Fruit fly (Drosophila melanogaster) whole organism, wandering third instar larva: Measurements from ENCODE around the gene CG16986.

Experiments used
- Abd-B ChIP-seq: fragments of >200 bp; optimal IDR thresholded peaks from 2 replicates; lab custom pipeline; 2017; ENCODE audit warnings: missing biosample characterization, missing genetic modification characterization
- CG32264 ChIP-seq: fragments of 200-800 bp; sonication (Bioruptor generic); optimal IDR thresholded peaks from 2 replicates; lab custom pipeline; 2016; ENCODE audit warnings: missing biosample characterization, missing genetic modification characterization
- CG9705 ChIP-seq: fragments of 200-800 bp; sonication (Bioruptor generic); optimal IDR thresholded peaks from 2 replicates; lab custom pipeline; 2018; ENCODE audit warnings: missing biosample characterization, mild to moderate bottlenecking, missing genetic modification characterization
- Dfd ChIP-seq: fragments of >200 bp; optimal IDR thresholded peaks from 2 replicates; lab custom pipeline; 2017; ENCODE audit warnings: missing biosample characterization, missing genetic modification characterization
- HLH106 ChIP-seq: fragments of 200-800 bp; optimal IDR thresholded peaks from 3 replicates; lab custom pipeline; 2019; ENCODE audit warnings: missing biosample characterization, mild to moderate bottlenecking, missing genetic modification characterization, moderate library complexity
- Hnf4 ChIP-seq: fragments of 200-800 bp; sonication (Bioruptor generic); optimal IDR thresholded peaks from 2 replicates; lab custom pipeline; 2016; ENCODE audit warnings: missing biosample characterization, mild to moderate bottlenecking, missing genetic modification characterization
- Hr78 ChIP-seq: fragments of >200 bp; optimal IDR thresholded peaks from 2 replicates; lab custom pipeline; 2017; ENCODE audit warnings: missing biosample characterization, missing genetic modification characterization
- Hr83 ChIP-seq: fragments of 200-300 bp; sonication (Bioruptor generic); optimal IDR thresholded peaks from 2 replicates; lab custom pipeline; 2016; ENCODE audit warnings: missing biosample characterization, mild to moderate bottlenecking, missing genetic modification characterization, moderate library complexity; ENCODE audit not compliant: poor library complexity, severe bottlenecking
- Jra ChIP-seq: sonication (Bioruptor generic); optimal IDR thresholded peaks from 2 replicates; lab custom pipeline; 2016; ENCODE audit warnings: missing biosample characterization, missing genetic modification characterization
- N ChIP-seq: fragments of >200 bp; optimal IDR thresholded peaks from 2 replicates; lab custom pipeline; 2018; ENCODE audit warnings: missing biosample characterization, missing external identifiers, missing genetic modification characterization
- OdsH ChIP-seq: fragments of 200-800 bp; sonication (Bioruptor generic); optimal IDR thresholded peaks from 2 replicates; lab custom pipeline; 2016; ENCODE audit warnings: missing biosample characterization, mild to moderate bottlenecking, missing genetic modification characterization
- Rel ChIP-seq, 2 experiments: fragments of 200-800 bp; sonication (Bioruptor generic) in 1 of 2; optimal IDR thresholded peaks; 2 replicates in 1 of 2; 3 replicates in 1 of 2; lab custom pipeline; 2016 to 2019; ENCODE audit warnings: mild to moderate bottlenecking in 2 of 2, missing biosample characterization in 2 of 2, missing genetic modification characterization in 2 of 2, moderate library complexity in 1 of 2
- Sp1 ChIP-seq: fragments of 200-800 bp; sonication (Bioruptor generic); optimal IDR thresholded peaks from 3 replicates; lab custom pipeline; 2019; ENCODE audit warnings: missing biosample characterization, mild to moderate bottlenecking, missing genetic modification characterization, moderate library complexity
- Vsx2 ChIP-seq: fragments of 200-300, 225-300 bp; sonication (Bioruptor generic); optimal IDR thresholded peaks from 2 replicates; lab custom pipeline; 2018; ENCODE audit warnings: missing biosample characterization, missing genetic modification characterization; ENCODE audit not compliant: partially characterized antibody
- brk ChIP-seq: fragments of 200-800 bp; sonication (Bioruptor generic); optimal IDR thresholded peaks from 2 replicates; lab custom pipeline; 2016; ENCODE audit warnings: missing biosample characterization, mild to moderate bottlenecking, missing genetic modification characterization
- dmrt93B ChIP-seq: fragments of 200-800 bp; sonication (Bioruptor generic); optimal IDR thresholded peaks from 2 replicates; lab custom pipeline; 2018; ENCODE audit warnings: missing biosample characterization, mild to moderate bottlenecking, missing genetic modification characterization
- dsf ChIP-seq: sonication (Bioruptor generic); optimal IDR thresholded peaks from 2 replicates; lab custom pipeline; 2016; ENCODE audit warnings: missing biosample characterization, missing genetic modification characterization, borderline replicate concordance
- ey ChIP-seq: fragments of 200-800 bp; sonication (Bioruptor generic); optimal IDR thresholded peaks from 2 replicates; lab custom pipeline; 2016; ENCODE audit warnings: missing biosample characterization, missing genetic modification characterization
- foxo ChIP-seq, 2 experiments: fragments of 200-800 bp; sonication (Bioruptor generic); optimal IDR thresholded peaks; 2 replicates in 1 of 2; 3 replicates in 1 of 2; lab custom pipeline; 2016 to 2017; ENCODE audit warnings: missing biosample characterization in 2 of 2, missing genetic modification characterization in 2 of 2
- fru ChIP-seq: fragments of 200-800 bp; sonication (Bioruptor generic); optimal IDR thresholded peaks from 3 replicates; lab custom pipeline; 2016; ENCODE audit warnings: missing biosample characterization, mild to moderate bottlenecking, missing genetic modification characterization
- h ChIP-seq: fragments of 200-800 bp; sonication (Bioruptor generic); optimal IDR thresholded peaks from 3 replicates; lab custom pipeline; 2016; ENCODE audit warnings: missing biosample characterization, mild to moderate bottlenecking, missing genetic modification characterization
- jim ChIP-seq: fragments of 175-275, 200-325 bp; sonication (Bioruptor generic); optimal IDR thresholded peaks from 2 replicates; lab custom pipeline; 2016; ENCODE audit warnings: missing biosample characterization, mild to moderate bottlenecking, missing genetic modification characterization
- psq ChIP-seq: fragments of 200-800 bp; sonication (Bioruptor generic); optimal IDR thresholded peaks from 3 replicates; lab custom pipeline; 2017; ENCODE audit warnings: missing biosample characterization, mild to moderate bottlenecking, missing genetic modification characterization, moderate library complexity
- rgr ChIP-seq: fragments of 200-800 bp; sonication (Bioruptor generic); optimal IDR thresholded peaks from 3 replicates; lab custom pipeline; 2016; ENCODE audit warnings: missing biosample characterization, mild to moderate bottlenecking, missing genetic modification characterization
- sage ChIP-seq: fragments of 200-800 bp; sonication (Bioruptor generic); optimal IDR thresholded peaks from 2 replicates; lab custom pipeline; 2016; ENCODE audit warnings: missing biosample characterization, mild to moderate bottlenecking, missing genetic modification characterization
- sv ChIP-seq: fragments of 200-800 bp; sonication (Bioruptor generic); optimal IDR thresholded peaks from 3 replicates; lab custom pipeline; 2016; ENCODE audit warnings: missing biosample characterization, missing genetic modification characterization
- tai ChIP-seq: sonication (Bioruptor generic); optimal IDR thresholded peaks from 2 replicates; lab custom pipeline; 2016; ENCODE audit warnings: missing biosample characterization, missing genetic modification characterization

The CG16986 gene

DNA sequence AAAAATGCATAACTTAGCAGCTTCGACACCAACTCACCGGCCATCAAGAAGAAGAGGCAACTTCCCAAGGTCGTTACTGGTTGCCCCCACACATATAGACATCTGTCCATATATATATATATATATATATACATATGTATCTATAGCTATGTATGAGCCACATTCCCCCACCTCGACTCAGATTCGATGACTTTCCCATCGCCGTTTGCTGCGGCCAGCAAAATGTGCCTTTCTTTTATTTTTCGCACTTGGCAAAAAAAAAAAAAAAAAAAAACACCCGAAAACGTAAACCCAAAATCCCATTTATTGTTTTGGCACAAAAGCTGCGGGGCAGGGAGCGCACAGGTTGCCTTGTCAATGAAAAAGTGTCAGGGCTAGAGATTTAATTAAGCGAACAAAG, 25.4 kb upstream of the CG16986 start:
- no peak for TF ChIP-seq foxo (GFP tag; optimal IDR thresholded peaks at IDR 0.05; lab: Kevin White, UChicago)
- TF ChIP-seq dsf (GFP tag; lab: Kevin White, UChicago), result no peak
- no peak for TF ChIP-seq ey (GFP tag; lab: Kevin White, UChicago)
- no peak for TF ChIP-seq Dfd (GFP tag; lab: Kevin White, UChicago)
- TF ChIP-seq CG32264 (GFP tag; lab: Kevin White, UChicago), result no peak
- no peak for TF ChIP-seq N
- no peak for TF ChIP-seq Vsx2 (GFP tag; lab: Kevin White, UChicago)
- TF ChIP-seq, all 38 proteins: peak for 0

dm6 chr3L:2575240-2575639, 24.9 kb upstream of the CG16986 start:
- TF ChIP-seq Dfd (GFP tag; lab: Kevin White, UChicago), result no peak
- no peak for TF ChIP-seq Abd-B
- no peak for TF ChIP-seq Hr83 (GFP tag; lab: Kevin White, UChicago)
- TF ChIP-seq Jra, result no peak
- no peak for TF ChIP-seq sage (GFP tag; lab: Kevin White, UChicago)
- TF ChIP-seq Hnf4, result no peak

dm6 chr3L:2577096-2577831, 22.9 kb upstream of the CG16986 start:
- peak; percentile 11 for TF ChIP-seq sage (GFP tag; lab: Kevin White, UChicago)
- no peak for TF ChIP-seq jim (GFP tag; lab: Kevin White, UChicago)
- TF ChIP-seq brk (GFP tag; lab: Kevin White, UChicago), result peak; percentile 15
- peak; percentile 26 for TF ChIP-seq fru
- TF ChIP-seq dmrt93B (GFP tag; lab: Kevin White, UChicago), result no peak
- no peak for TF ChIP-seq tai (GFP tag; lab: Kevin White, UChicago)
- TF ChIP-seq, all 38 proteins: peak for 3

DNA sequence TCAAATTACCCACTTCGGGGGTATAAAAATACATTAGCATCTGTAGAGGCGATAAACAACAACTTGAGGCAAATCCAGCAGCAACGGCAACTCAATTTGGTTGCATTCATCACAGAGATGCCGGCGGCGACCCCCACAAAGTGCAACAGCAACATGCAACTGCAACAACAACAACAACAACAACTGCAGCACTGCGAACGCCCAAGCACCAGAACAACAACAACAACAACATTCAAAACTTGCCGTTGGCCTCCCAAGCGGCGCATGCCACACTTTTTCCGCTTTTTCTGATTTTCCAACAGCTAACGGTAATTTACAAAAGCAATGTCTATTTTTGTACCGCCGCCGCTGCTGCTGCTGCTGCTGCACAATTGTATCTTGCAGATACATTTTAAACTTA, 21.8 kb upstream of the CG16986 start:
- TF ChIP-seq Sp1 (GFP tag; lab: Kevin White, UChicago) (no peak), tai (GFP tag; lab: Kevin White, UChicago) (no peak), Hr78 (GFP tag; lab: Kevin White, UChicago) (no peak), dsf (GFP tag; lab: Kevin White, UChicago) (no peak), h (GFP tag; lab: Kevin White, UChicago) (no peak), CG9705 (GFP tag; lab: Kevin White, UChicago) (no peak), psq (GFP tag; lab: Kevin White, UChicago) (no peak), CG32264 (GFP tag; lab: Kevin White, UChicago) (no peak), jim (GFP tag; lab: Kevin White, UChicago) (no peak), Dfd (GFP tag; lab: Kevin White, UChicago) (no peak)
- TF ChIP-seq, all 38 proteins: peak for 0

DNA sequence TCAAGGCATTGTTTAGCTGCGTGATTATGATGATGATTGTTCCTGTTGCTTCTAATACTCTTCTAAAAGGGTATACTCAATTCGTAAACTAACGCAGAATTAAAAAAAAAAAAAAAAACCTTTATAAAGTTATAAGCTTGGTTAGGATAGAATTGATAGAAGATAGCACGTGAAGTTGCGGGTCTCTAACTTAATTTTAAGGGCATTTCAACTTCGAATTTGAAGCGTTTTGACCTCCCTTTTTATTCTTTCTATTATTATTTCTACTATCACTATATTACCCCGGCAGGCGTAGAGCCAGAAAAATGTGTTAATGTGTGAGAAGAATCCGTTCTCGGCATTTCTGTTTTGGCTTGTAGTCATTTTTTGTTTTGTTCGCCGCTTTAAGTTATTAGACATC, 21.4 kb upstream of the CG16986 start:
- TF ChIP-seq CG32264 (GFP tag; lab: Kevin White, UChicago), result no peak
- TF ChIP-seq sv, result peak; percentile 56
- peak; percentile 15 for TF ChIP-seq Sp1 (GFP tag; lab: Kevin White, UChicago)
- peak; percentile 1 for TF ChIP-seq HLH106 (tag; lab: Kevin White, UChicago)
- peak; percentile 13 for TF ChIP-seq tai (GFP tag; lab: Kevin White, UChicago)
- TF ChIP-seq OdsH, result peak; percentile 3
- TF ChIP-seq h (GFP tag; lab: Kevin White, UChicago), result peak; percentile 7
- TF ChIP-seq fru, result peak; percentile 23
- peak; percentile 32 for TF ChIP-seq rgr (GFP tag; lab: Kevin White, UChicago)
- no peak for TF ChIP-seq foxo (GFP tag; optimal IDR thresholded peaks at IDR 0.05; lab: Kevin White, UChicago)
- TF ChIP-seq Rel (GFP tag; optimal IDR thresholded peaks at IDR 0.05; lab: Kevin White, UChicago), result no peak
- TF ChIP-seq Rel (tag; optimal IDR thresholded peaks at IDR 0.05; lab: Kevin White, UChicago), result no peak
- TF ChIP-seq ey (GFP tag; lab: Kevin White, UChicago), result peak; percentile 28
